Worm (Caenorhabditis elegans): ENCODE results near the gene cyp-35D1.

cyp-35D1 gene

DNA sequence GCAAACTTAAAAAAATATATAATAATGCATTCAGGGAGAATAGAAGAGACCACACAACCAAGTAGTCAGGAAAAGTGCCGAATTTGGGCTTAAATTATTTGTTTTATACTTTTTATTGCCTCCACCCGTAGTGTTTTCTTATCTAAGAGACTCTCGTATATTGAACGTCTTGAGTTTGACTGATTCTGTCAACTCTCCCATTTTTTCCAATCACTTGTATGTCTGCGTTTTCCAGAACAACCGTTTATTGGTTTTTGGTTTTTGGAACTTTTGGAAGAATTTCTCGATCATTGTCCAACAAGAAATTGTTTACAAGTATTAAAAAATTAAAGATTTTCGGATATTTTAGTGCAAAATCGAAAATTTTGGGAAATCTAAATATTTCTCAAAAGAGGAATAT is 25.4 kb upstream of the cyp-35D1 start:
- no peak for TF ChIP-seq unc-62 (GFP tag; optimal IDR thresholded peaks at IDR 0.05)

DNA sequence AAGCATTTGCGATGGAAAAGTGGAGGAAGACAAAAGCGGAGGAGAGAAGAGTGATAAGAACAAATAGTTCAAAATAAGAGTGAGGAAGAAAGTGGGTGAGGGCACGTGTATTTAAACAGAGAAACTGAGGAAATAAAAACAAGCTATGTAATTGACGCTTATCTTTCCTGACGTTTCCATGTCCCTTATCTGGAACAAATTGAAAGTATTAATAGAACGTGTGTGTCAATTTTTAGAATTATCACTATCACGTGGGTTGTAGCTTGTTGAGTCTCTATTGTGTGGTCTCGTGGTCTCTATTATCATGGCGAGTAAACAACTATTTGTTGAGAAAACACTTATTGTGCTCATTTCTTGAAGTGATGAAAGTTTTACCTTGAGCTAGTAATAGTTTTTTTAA is 23.2 kb upstream of the cyp-35D1 start, which contains the start of gene T10C6.15:
Gene T10C6.15, minus strand, starts transcription at position 104 of the 400 bp plus-strand sequence.
- no peak for TF ChIP-seq unc-62 (GFP tag; optimal IDR thresholded peaks at IDR 0.05)

DNA sequence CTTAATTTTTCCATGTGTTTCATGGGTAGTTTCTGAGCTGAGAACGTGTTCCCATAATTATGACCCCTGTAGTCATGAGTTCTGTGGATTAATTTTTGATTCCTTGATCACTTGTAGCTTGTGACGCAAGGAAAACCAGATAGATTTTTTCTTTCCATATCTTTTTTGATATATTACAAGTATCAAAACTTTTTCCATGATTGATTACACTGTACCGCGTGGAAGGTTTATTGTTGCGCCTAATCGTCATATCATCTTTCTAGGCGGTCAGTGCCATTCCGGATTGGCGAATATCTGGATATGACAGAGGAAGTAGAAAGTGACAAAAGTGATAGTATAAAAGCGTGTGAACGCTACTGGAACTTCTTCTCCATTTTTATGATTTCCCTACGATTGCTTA is 22.5 kb upstream of the cyp-35D1 start, which contains the start of gene ZK285.2:
Gene ZK285.2, plus strand, starts transcription at position 301 of the 400 bp plus-strand sequence.
- TF ChIP-seq unc-62 (GFP tag; optimal IDR thresholded peaks at IDR 0.05) = no peak

ce11 chrV:16047052-16047451 is 22.0 kb upstream of the cyp-35D1 start:
- TF ChIP-seq unc-62 (GFP tag; optimal IDR thresholded peaks at IDR 0.05) = no peak

DNA sequence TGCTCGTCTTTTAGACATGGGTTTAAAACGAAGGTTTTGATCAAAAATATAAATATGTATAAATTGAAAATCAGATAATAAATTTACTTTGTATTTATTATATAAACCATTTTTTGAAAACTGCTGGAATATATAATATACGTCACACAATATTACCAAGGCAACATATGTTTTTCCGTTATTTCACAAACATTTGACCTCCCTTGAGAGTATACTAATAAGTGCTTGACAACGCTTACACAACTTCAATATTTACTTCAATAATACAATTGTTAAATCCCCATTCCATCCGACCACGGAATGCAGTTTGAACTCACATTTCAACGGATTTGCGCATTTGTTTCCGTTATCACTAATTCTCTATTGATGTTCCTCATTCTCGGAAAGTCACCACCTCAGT is 21.5 kb upstream of the cyp-35D1 start, which contains the start of gene str-198:
Gene str-198, plus strand, starts transcription at position 301 of the 400 bp plus-strand sequence.
- no peak for TF ChIP-seq unc-62 (GFP tag; optimal IDR thresholded peaks at IDR 0.05)

- no peak for TF ChIP-seq unc-62 (GFP tag; optimal IDR thresholded peaks at IDR 0.05)
These were observed 19.9 kb upstream of the cyp-35D1 start, which contains the start of gene best-12 for ce11 chrV:16049177-16049576. TSS of gene best-12 (plus strand) at chrV:16049477.

- no peak for TF ChIP-seq unc-62 (GFP tag; optimal IDR thresholded peaks at IDR 0.05)
These were observed 15.7 kb upstream of the cyp-35D1 start, which contains the start of gene F14H3.3 for ce11 chrV:16053373-16053772. TSS of gene F14H3.3 (minus strand) at chrV:16053473.

DNA sequence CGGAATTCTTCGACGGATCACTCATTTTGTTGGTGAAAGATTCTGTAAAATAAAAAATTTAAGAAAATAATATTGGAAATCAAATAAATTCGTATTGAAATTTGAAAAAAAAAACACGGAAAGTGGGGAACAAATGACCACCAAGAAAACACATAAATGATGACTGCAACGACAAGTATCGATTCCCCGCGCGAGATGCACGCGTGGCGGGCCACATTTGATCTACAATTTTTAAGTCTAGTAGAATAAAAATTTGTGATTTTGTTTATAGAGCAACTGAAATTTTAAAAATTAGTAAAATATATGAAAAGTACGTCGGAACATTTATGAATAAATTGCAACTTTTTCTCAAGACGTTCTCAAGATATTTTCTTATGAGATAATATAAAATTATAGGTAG is 14.0 kb upstream of the cyp-35D1 start, which contains the start of gene F14H3.4:
Gene F14H3.4, minus strand, starts transcription at position 42 of the 400 bp plus-strand sequence.
- TF ChIP-seq unc-62 (GFP tag; optimal IDR thresholded peaks at IDR 0.05) = no peak

DNA sequence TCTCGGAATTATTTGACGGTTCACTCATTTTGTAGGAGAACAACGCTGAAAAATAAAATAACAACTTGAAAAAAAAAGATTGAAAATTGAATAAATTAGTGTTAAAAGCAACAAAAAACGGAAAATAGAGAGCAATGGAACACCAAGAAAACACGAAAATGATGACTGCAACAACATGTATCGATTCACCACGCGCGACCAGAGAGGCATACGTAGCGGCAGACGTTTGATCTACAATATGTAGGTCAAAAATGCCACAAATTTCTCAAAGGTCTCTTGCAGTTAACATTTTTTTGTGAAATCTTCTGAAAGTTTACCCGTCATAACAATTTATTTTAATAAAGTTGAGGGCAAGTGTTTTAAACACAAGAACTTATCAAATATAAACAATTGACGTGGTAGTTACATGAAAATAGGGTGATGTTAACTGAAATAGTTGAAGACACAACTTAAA is 12.0 kb upstream of the cyp-35D1 start, which contains the start of gene F14H3.5:
Gene F14H3.5, minus strand, starts transcription at position 51 of the 454 bp plus-strand sequence.
- no peak for TF ChIP-seq unc-62 (GFP tag; optimal IDR thresholded peaks at IDR 0.05)

DNA sequence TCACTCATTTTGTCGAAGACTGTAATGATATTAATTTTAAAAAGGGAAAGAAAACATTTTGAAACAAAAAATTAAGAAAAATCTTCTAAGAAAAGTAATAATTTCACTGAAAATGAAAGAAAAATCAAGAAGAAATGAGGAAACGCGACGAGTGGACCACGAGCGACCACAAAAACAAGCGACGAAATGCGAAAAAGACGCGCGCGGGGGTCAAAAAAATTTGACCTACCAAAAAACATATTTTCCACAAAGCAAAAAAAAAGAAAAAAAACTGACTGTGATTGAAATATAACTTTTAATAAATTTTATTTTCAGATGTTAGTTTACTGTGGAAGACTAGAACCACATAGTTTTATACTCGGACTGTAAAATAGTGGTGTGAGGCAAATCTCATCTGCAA is 10.2 kb upstream of the cyp-35D1 start, which contains the start of gene F14H3.6:
Gene F14H3.6, minus strand, starts transcription at position 22 of the 400 bp plus-strand sequence.
- TF ChIP-seq unc-62 (GFP tag; optimal IDR thresholded peaks at IDR 0.05) = no peak

ce11 chrV:16060135-16060534 is 8.9 kb upstream of the cyp-35D1 start, which contains the start of gene F14H3.15:
TSS of gene F14H3.15 (minus strand) at chrV:16060235.
- TF ChIP-seq unc-62 (GFP tag; optimal IDR thresholded peaks at IDR 0.05) = no peak

ce11 chrV:16061993-16062392 is 7.0 kb upstream of the cyp-35D1 start, which contains the start of gene fbxa-100:
TSS of gene fbxa-100 (minus strand) at chrV:16062093.
- TF ChIP-seq unc-62 (GFP tag; optimal IDR thresholded peaks at IDR 0.05) = no peak

DNA sequence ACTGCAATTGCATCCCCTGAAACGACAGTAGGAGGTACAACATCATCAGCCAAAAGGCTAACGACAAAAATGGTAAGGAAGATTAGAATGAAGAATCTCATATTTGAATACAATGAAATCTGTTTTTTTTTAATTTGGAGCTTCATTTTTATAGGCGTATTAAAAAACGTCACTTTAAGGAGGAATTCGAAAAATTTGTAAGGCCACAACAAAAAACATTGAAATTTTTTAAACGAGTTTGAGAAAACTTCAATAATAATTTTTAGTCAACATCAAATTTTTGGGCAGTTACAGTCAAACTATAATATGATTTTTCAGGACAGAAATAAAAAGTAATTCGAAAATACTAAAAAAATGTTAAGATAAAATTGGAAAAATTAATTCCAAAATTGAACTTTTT is 6.2 kb upstream of the cyp-35D1 start, which contains the start of gene F14H3.14:
Gene F14H3.14, minus strand, starts transcription at position 101 of the 400 bp plus-strand sequence.
- TF ChIP-seq unc-62 (GFP tag; optimal IDR thresholded peaks at IDR 0.05) = no peak

DNA sequence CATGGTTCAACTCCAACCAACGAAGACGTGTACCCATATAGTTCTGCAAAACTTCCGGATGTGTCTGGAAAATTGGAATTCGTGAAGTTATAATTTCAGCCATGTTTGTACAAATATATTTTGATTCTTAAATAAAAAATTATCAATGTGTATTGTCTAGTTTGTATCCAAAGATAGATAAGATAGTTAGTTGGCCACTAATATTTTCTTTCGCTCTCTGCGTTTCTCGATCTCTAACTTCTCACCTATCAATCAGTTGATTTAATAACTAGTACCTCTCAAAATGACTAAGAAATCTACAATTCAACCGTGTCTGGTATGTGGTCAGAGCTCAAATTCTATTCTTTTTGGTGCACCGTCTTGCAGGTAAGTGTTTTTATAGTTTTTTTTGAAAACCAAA is 2.1 kb downstream of the cyp-35D1 start, which contains the start of gene nhr-176:
Gene nhr-176, plus strand, starts transcription at position 159 of the 400 bp plus-strand sequence.
- TF ChIP-seq unc-62 (GFP tag; optimal IDR thresholded peaks at IDR 0.05) = no peak

DNA sequence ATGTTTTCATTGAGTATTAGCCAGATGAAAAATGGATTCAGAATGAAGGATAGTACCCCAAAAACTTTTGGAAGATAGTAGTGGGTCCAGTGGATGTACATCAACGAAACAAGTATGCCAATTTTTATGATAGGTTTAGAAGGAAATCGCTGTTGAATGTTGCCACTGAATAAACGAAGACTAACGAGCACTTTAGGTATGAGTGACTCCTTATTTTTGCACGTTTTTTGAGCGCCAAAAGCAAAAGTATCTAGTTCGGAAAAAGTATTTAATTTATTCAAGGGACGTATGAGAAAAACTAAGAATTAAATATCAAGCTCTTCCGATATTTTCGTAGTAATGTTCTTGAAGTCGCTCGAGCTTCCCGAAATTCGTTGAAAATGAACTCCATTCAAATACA is 4.8 kb downstream of the cyp-35D1 start, which contains the start of gene srj-10:
Gene srj-10, minus strand, starts transcription at position 101 of the 400 bp plus-strand sequence.
- no peak for TF ChIP-seq unc-62 (GFP tag; optimal IDR thresholded peaks at IDR 0.05)

DNA sequence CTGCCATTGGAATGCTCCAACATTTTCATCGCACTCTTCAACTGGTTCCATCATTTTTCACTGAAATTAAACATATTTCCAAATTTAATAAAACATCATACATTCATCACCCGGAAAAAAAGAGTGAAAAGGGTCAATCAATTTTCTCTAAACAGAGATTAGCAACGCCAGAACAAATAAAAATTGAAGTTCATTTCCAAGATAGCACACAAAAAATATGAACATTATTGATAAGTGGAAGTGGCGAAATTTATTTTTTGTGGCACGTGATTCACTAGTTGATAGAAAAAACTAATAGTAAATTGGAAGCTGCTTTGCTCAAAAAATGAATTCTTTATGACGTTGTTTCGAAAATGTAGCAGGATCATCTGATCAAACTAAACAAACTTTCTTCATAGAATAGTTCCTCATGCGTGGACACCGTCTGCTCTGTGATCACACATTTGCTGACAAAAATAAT is 6.2 kb downstream of the cyp-35D1 start, which contains the start of the genes F14H3.12 and srj-29:
Gene F14H3.12, minus strand, starts transcription at position 74 of the 460 bp plus-strand sequence.
Gene srj-29, plus strand, starts transcription at position 410 of the 460 bp plus-strand sequence.
- no peak for TF ChIP-seq unc-62 (GFP tag; optimal IDR thresholded peaks at IDR 0.05)

DNA sequence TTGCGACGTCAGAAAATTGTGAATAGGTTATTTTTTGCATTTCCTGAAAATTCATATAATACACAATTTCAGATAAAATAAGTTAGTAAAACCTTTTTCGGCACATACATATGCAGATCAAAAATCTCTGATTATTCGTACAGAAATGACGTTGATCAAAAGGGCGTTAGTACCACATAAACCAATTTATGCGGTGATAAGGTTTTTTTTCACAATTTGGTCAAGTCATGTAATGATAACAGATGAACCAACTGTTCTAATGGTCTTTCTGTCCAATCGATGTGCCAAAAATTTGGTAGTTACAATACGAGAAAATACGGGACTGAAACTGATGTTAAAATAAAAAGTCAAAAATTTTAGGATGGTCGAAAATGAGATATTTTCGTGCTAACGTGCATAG is 11.0 kb downstream of the cyp-35D1 start:
- TF ChIP-seq unc-62 (GFP tag; optimal IDR thresholded peaks at IDR 0.05) = no peak
